Worm (Caenorhabditis elegans): ENCODE measurements around the gene cyp-35A3.

DNA sequence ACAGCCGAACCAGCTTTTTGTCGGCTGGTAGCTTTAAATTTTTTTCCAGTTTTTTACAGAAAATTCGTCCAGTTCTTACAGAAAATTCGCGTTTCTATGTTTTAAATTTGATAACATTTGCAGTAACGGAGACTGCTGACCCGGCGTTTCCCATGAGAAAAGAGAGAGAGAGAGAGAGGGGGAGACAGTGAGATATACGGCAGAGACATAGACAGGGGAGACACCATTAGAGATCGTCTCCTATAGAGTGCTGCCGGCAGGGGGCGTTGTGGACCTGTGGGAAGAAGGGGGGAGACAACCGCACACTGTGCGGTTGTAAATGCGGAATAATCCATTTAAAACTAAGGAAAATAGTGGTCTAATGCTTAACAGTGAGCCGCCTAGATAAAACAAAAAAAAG, 7.2 kb downstream of the cyp-35A3 start:
- TF ChIP-seq unc-62 (GFP tag; optimal IDR thresholded peaks at IDR 0.05): no peak
- no peak for TF ChIP-seq mab-5 (tag; optimal IDR thresholded peaks at IDR 0.05)
- TF ChIP-seq lsy-2 (tag; optimal IDR thresholded peaks at IDR 0.05): no peak
- TF ChIP-seq nhr-12 (tag; optimal IDR thresholded peaks at IDR 0.05): no peak

All from whole organism, mixed stage, embryonic.